Fruit fly (Drosophila melanogaster) whole organism, prepupa: ENCODE results near the gene CG33985.
A peak's percentile ranks its signal among the peaks of the same experiment; 100 is the strongest.

Experiments
- Blimp-1 ChIP-seq: fragments of 200-800 bp; sonication (Bioruptor generic); optimal IDR thresholded peaks from 3 replicates; lab custom pipeline; 2017; ENCODE audit warnings: missing biosample characterization, missing genetic modification characterization, mild to moderate bottlenecking, moderate library complexity, missing genetic modification reagents
- CG10631 ChIP-seq: fragments of 200-800 bp; sonication (Bioruptor generic); optimal IDR thresholded peaks from 2 replicates; lab custom pipeline; 2016; ENCODE audit warnings: missing biosample characterization, missing genetic modification characterization
- CG11762 ChIP-seq: fragments of 200-800 bp; sonication (Bioruptor generic); optimal IDR thresholded peaks from 3 replicates; lab custom pipeline; 2016; ENCODE audit warnings: missing biosample characterization, missing genetic modification characterization; ENCODE audit not compliant: insufficient read depth
- CG11902 ChIP-seq: fragments of 200-800 bp; sonication (Bioruptor generic); optimal IDR thresholded peaks from 3 replicates; lab custom pipeline; 2016; ENCODE audit warnings: missing biosample characterization, missing genetic modification characterization
- CG15336 ChIP-seq: fragments of 200-800 bp; sonication (Bioruptor generic); IDR thresholded peaks from 2 replicates; pipeline ENCODE4 v1.3.6; 2022; ENCODE audit warnings: missing biosample characterization, missing genetic modification characterization
- CG1621 ChIP-seq: fragments of 200-800 bp; sonication (Bioruptor generic); optimal IDR thresholded peaks from 3 replicates; lab custom pipeline; 2018; ENCODE audit warnings: missing biosample characterization, mild to moderate bottlenecking, missing genetic modification characterization
- CG16779 ChIP-seq: fragments of 200-800 bp; sonication (Bioruptor generic); optimal IDR thresholded peaks from 3 replicates; lab custom pipeline; 2017; ENCODE audit warnings: missing biosample characterization, mild to moderate bottlenecking, missing genetic modification characterization
- CG32006 ChIP-seq: fragments of 200-800 bp; sonication (Bioruptor generic); optimal IDR thresholded peaks from 3 replicates; lab custom pipeline; 2017; ENCODE audit warnings: missing biosample characterization, mild to moderate bottlenecking, missing genetic modification characterization
- CG34406 ChIP-seq: fragments of 200-800 bp; sonication (Bioruptor generic); optimal IDR thresholded peaks from 3 replicates; lab custom pipeline; 2016; ENCODE audit warnings: missing biosample characterization, missing genetic modification characterization
- CG3919 ChIP-seq: fragments of 200-800 bp; sonication (Bioruptor generic); optimal IDR thresholded peaks from 3 replicates; lab custom pipeline; 2016; ENCODE audit warnings: missing biosample characterization, missing genetic modification characterization
- CG4318 ChIP-seq: fragments of 200-800 bp; sonication (Bioruptor generic); optimal IDR thresholded peaks from 3 replicates; lab custom pipeline; 2017; ENCODE audit warnings: missing biosample characterization, mild to moderate bottlenecking, missing genetic modification characterization
- CG6163 ChIP-seq: fragments of 200-800 bp; sonication (Bioruptor generic); IDR thresholded peaks from 3 replicates; pipeline ENCODE4 v1.3.6; 2022; ENCODE audit warnings: missing biosample characterization, missing genetic modification characterization
- CG6792 ChIP-seq: fragments of 200-800 bp; sonication (Bioruptor generic); optimal IDR thresholded peaks from 3 replicates; lab custom pipeline; 2016; ENCODE audit warnings: missing biosample characterization, missing genetic modification characterization
- CG6808 ChIP-seq: fragments of 200-800 bp; sonication (Bioruptor generic); optimal IDR thresholded peaks from 3 replicates; lab custom pipeline; 2017; ENCODE audit warnings: missing biosample characterization, missing genetic modification characterization, mild to moderate bottlenecking, moderate library complexity, missing genetic modification reagents
- CG6854 ChIP-seq: fragments of 200-800 bp; sonication (Bioruptor generic); optimal IDR thresholded peaks from 2 replicates; lab custom pipeline; 2017; ENCODE audit warnings: missing biosample characterization, mild to moderate bottlenecking, missing genetic modification characterization
- CG7368 ChIP-seq: fragments of 200-800 bp; sonication (Bioruptor generic); optimal IDR thresholded peaks from 3 replicates; lab custom pipeline; 2016; ENCODE audit warnings: missing biosample characterization, missing genetic modification characterization
- CG8319 ChIP-seq: fragments of 200-800 bp; sonication (Bioruptor generic); optimal IDR thresholded peaks from 3 replicates; lab custom pipeline; 2016; ENCODE audit warnings: missing biosample characterization, missing genetic modification characterization
- CG8632 ChIP-seq: fragments of 200-800 bp; sonication (Bioruptor generic); optimal IDR thresholded peaks from 3 replicates; lab custom pipeline; 2016; ENCODE audit warnings: missing biosample characterization, missing genetic modification characterization
- Eip75B ChIP-seq: fragments of 200-800 bp; sonication (Bioruptor generic); optimal IDR thresholded peaks from 3 replicates; lab custom pipeline; 2016; ENCODE audit warnings: missing biosample characterization, missing genetic modification characterization
- Ets21C ChIP-seq: fragments of 200-800 bp; sonication (Bioruptor generic); optimal IDR thresholded peaks from 3 replicates; lab custom pipeline; 2016; ENCODE audit warnings: missing biosample characterization, missing genetic modification characterization
- Ets96B ChIP-seq: fragments of 200-800 bp; optimal IDR thresholded peaks from 2 replicates; lab custom pipeline; 2019; ENCODE audit warnings: missing biosample characterization, mild to moderate bottlenecking, missing genetic modification characterization, moderate library complexity
- Hr38 ChIP-seq: sonication (Bioruptor generic); optimal IDR thresholded peaks from 2 replicates; lab custom pipeline; 2016; ENCODE audit warnings: missing biosample characterization, missing genetic modification characterization
- Hr39 ChIP-seq: fragments of 200-800 bp; sonication (Bioruptor generic); optimal IDR thresholded peaks from 2 replicates; lab custom pipeline; 2016; ENCODE audit warnings: missing biosample characterization, missing genetic modification characterization
- Hr4 ChIP-seq: fragments of 200-800 bp; sonication (Bioruptor generic); optimal IDR thresholded peaks from 3 replicates; lab custom pipeline; 2016; ENCODE audit warnings: missing biosample characterization, missing genetic modification characterization
- Lpt ChIP-seq: fragments of 200-800 bp; sonication (Bioruptor generic); optimal IDR thresholded peaks from 3 replicates; lab custom pipeline; 2016; ENCODE audit warnings: missing biosample characterization, missing genetic modification characterization
- OdsH ChIP-seq: fragments of 200-800 bp; sonication (Bioruptor generic); optimal IDR thresholded peaks from 3 replicates; lab custom pipeline; 2016; ENCODE audit warnings: missing biosample characterization, missing genetic modification characterization
- Smox ChIP-seq: fragments of 200-800 bp; sonication (Bioruptor generic); optimal IDR thresholded peaks from 3 replicates; lab custom pipeline; 2016; ENCODE audit warnings: missing biosample characterization, missing genetic modification characterization
- Sox14 ChIP-seq: fragments of 200-800 bp; sonication (Bioruptor generic); optimal IDR thresholded peaks from 3 replicates; lab custom pipeline; 2016; ENCODE audit warnings: missing biosample characterization, missing genetic modification characterization
- Sox15 ChIP-seq: fragments of 200-800 bp; sonication (Bioruptor generic); optimal IDR thresholded peaks from 3 replicates; lab custom pipeline; 2016; ENCODE audit warnings: missing biosample characterization, missing genetic modification characterization
- achi ChIP-seq: fragments of 200-800 bp; sonication (Bioruptor generic); optimal IDR thresholded peaks from 3 replicates; lab custom pipeline; 2016; ENCODE audit warnings: missing biosample characterization, missing genetic modification characterization
- cyc ChIP-seq: fragments of 200-800 bp; sonication (Bioruptor generic); optimal IDR thresholded peaks from 3 replicates; lab custom pipeline; 2016; ENCODE audit warnings: missing biosample characterization, missing genetic modification characterization
- dac ChIP-seq: fragments of 200-800 bp; sonication (Bioruptor generic); optimal IDR thresholded peaks from 2 replicates; lab custom pipeline; 2017; ENCODE audit warnings: missing biosample characterization, mild to moderate bottlenecking, missing genetic modification characterization
- dsx ChIP-seq: fragments of 200-800 bp; optimal IDR thresholded peaks from 3 replicates; lab custom pipeline; 2019; ENCODE audit warnings: missing biosample characterization, mild to moderate bottlenecking, missing genetic modification characterization, moderate library complexity; ENCODE audit not compliant: poor library complexity, severe bottlenecking
- eg ChIP-seq: fragments of 200-800 bp; sonication (Bioruptor generic); IDR thresholded peaks from 3 replicates; pipeline ENCODE4 v1.3.6; 2022; ENCODE audit warnings: missing biosample characterization, missing genetic modification characterization
- fd59A ChIP-seq: fragments of 200-800 bp; sonication (Bioruptor generic); optimal IDR thresholded peaks from 2 replicates; lab custom pipeline; 2017; ENCODE audit warnings: missing biosample characterization, mild to moderate bottlenecking, missing genetic modification characterization, missing genetic modification reagents
- fd85E ChIP-seq: fragments of 200-800 bp; sonication (Bioruptor generic); optimal IDR thresholded peaks from 3 replicates; lab custom pipeline; 2016; ENCODE audit warnings: missing biosample characterization, missing genetic modification characterization
- fkh ChIP-seq: fragments of 200-800 bp; sonication (Bioruptor generic); optimal IDR thresholded peaks from 3 replicates; lab custom pipeline; 2017; ENCODE audit warnings: missing biosample characterization, mild to moderate bottlenecking, missing genetic modification characterization, moderate library complexity
- lz ChIP-seq: fragments of 200-800 bp; sonication (Bioruptor generic); optimal IDR thresholded peaks from 3 replicates; lab custom pipeline; 2016; ENCODE audit warnings: missing biosample characterization, missing genetic modification characterization
- net ChIP-seq: fragments of 200-800 bp; sonication (Bioruptor generic); optimal IDR thresholded peaks from 3 replicates; lab custom pipeline; 2016; ENCODE audit warnings: missing biosample characterization, missing genetic modification characterization
- pdm3 ChIP-seq: fragments of 200-800 bp; sonication (Bioruptor generic); optimal IDR thresholded peaks from 3 replicates; lab custom pipeline; 2016; ENCODE audit warnings: missing biosample characterization, missing genetic modification characterization
- salr ChIP-seq, 2 experiments: fragments of 200-800 bp; sonication (Bioruptor generic); optimal IDR thresholded peaks; 3 replicates each; lab custom pipeline; 2016 to 2018; ENCODE audit warnings: missing biosample characterization in 2 of 2, missing genetic modification characterization in 2 of 2, mild to moderate bottlenecking in 1 of 2
- spab ChIP-seq: fragments of 200-800 bp; sonication (Bioruptor generic); optimal IDR thresholded peaks from 2 replicates; lab custom pipeline; 2017; ENCODE audit warnings: missing biosample characterization, mild to moderate bottlenecking, missing genetic modification characterization, missing genetic modification reagents
- svp ChIP-seq: fragments of 200-800 bp; sonication (Bioruptor generic); peaks from one replicate; lab custom pipeline; 2016; ENCODE audit warnings: missing biosample characterization, missing genetic modification characterization
- topi ChIP-seq: fragments of 200-800 bp; sonication (Bioruptor generic); optimal IDR thresholded peaks from 3 replicates; lab custom pipeline; 2016; ENCODE audit warnings: missing biosample characterization, missing genetic modification characterization
- vri ChIP-seq: fragments of 200-800 bp; sonication (Bioruptor generic); optimal IDR thresholded peaks from 3 replicates; lab custom pipeline; 2016; ENCODE audit warnings: missing biosample characterization, mild to moderate bottlenecking, missing genetic modification characterization

Gene CG33985

dm6 chr3L:15533402-15534129 is 7.0 kb upstream of the CG33985 start (continued):
- TF ChIP-seq spab (GFP tag; lab: Kevin White, UChicago) (peak; percentile 55), CG7368 (GFP tag; lab: Kevin White, UChicago) (peak; percentile 73), fd59A (GFP tag; lab: Kevin White, UChicago) (peak; percentile 72), salr (GFP tag; optimal IDR thresholded peaks at IDR 0.05; lab: Kevin White, UChicago) (peak; percentile 25 to 31), CG15336 (GFP tag; lab: Robert Waterston, UW) (peak; percentile 74), pdm3 (GFP tag; lab: Kevin White, UChicago) (peak; percentile 78), topi (GFP tag; lab: Kevin White, UChicago) (peak; percentile 84), Hr38 (no peak), Hr4 (GFP tag; lab: Kevin White, UChicago) (peak; percentile 72), CG3919 (GFP tag; lab: Kevin White, UChicago) (peak; percentile 68), CG11902 (GFP tag; lab: Kevin White, UChicago) (peak; percentile 35), lz (GFP tag; lab: Kevin White, UChicago) (peak; percentile 76), CG6854 (peak; percentile 16), Hr39 (peak; percentile 89), fd85E (GFP tag; lab: Kevin White, UChicago) (no peak), cyc (GFP tag; lab: Kevin White, UChicago) (peak; percentile 84), eg (peak; percentile 39; the same call in 2 of the 3 replicates), Blimp-1 (GFP tag; lab: Kevin White, UChicago) (peak; percentile 52), svp (GFP tag; lab: Kevin White, UChicago) (peak; percentile 97), CG8632 (peak; percentile 31), Smox (GFP tag; lab: Kevin White, UChicago) (peak; percentile 78), CG32006 (GFP tag; lab: Kevin White, UChicago) (peak; percentile 69), achi (GFP tag; lab: Kevin White, UChicago) (peak; percentile 71), Ets21C (GFP tag; lab: Kevin White, UChicago) (peak; percentile 79), Eip75B (peak; percentile 82), vri (peak; percentile 82), dac (GFP tag; lab: Kevin White, UChicago) (peak; percentile 61)
- TF ChIP-seq, all 60 proteins: peak for 55

DNA sequence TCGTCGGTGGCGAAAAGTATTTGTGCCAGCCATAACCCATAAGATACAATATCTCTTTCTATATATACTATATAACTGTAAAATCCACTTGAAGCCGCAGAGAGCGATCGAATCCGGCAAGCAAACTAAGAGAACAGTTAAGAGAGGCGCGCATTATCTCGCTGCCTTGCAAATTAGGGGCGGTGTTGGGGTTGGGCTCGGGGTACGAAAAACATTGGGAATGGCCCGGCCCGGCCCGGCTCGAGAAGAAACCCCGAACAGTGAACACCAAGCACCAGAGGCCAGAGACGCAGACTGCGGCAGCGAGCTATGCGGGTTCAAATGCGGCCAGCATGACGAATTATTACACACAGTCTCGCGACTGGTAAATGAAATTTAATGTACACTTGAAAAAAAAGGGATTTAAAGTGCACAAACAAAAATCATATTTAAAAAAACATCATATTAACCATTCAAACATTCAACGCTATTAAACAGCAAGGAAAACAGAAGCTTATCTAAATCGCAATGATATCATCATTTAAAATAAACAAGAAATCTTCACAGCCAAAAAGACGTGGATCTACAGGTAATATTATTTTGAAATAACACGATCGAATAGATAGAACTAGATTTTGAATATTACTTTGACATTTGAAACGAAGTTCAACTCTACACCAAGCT is 5.9 kb upstream of the CG33985 start:
- peak; percentile 3 for TF ChIP-seq CG8319 (GFP tag; lab: Kevin White, UChicago)
- TF ChIP-seq lz (GFP tag; lab: Kevin White, UChicago) = peak; percentile 25
- no peak for TF ChIP-seq CG6792 (GFP tag; lab: Kevin White, UChicago)
- peak; percentile 55 for TF ChIP-seq vri
- peak; percentile 10 for TF ChIP-seq Ets96B
- peak; percentile 45 for TF ChIP-seq CG4318 (GFP tag; lab: Kevin White, UChicago)
- TF ChIP-seq CG32006 (GFP tag; lab: Kevin White, UChicago) = peak; percentile 68
- peak; percentile 44 for TF ChIP-seq CG11762
- TF ChIP-seq CG1621 (tag; lab: Kevin White, UChicago) = peak; percentile 53
- no peak for TF ChIP-seq CG8632
- no peak for TF ChIP-seq net (GFP tag; lab: Kevin White, UChicago)
- TF ChIP-seq CG3919 (GFP tag; lab: Kevin White, UChicago) = peak; percentile 66
- peak; percentile 42 for TF ChIP-seq Smox (GFP tag; lab: Kevin White, UChicago)
- TF ChIP-seq achi (GFP tag; lab: Kevin White, UChicago) = peak; percentile 11
- TF ChIP-seq Sox14 (GFP tag; lab: Kevin White, UChicago) = peak; percentile 21
- no peak for TF ChIP-seq CG16779 (tag; lab: Kevin White, UChicago)
- TF ChIP-seq Hr38 = no peak
- TF ChIP-seq fkh (GFP tag; lab: Kevin White, UChicago) = no peak
- peak; percentile 31 for TF ChIP-seq Lpt
- TF ChIP-seq OdsH = peak; percentile 1
- no peak for TF ChIP-seq CG15336 (GFP tag; lab: Robert Waterston, UW)
- TF ChIP-seq CG34406 (GFP tag; lab: Kevin White, UChicago) = no peak
- peak; percentile 52 for TF ChIP-seq spab (GFP tag; lab: Kevin White, UChicago)
- peak; percentile 68 for TF ChIP-seq CG6163 (GFP tag; lab: Robert Waterston, UW)
- TF ChIP-seq fd59A (GFP tag; lab: Kevin White, UChicago) = no peak
- no peak for TF ChIP-seq dac (GFP tag; lab: Kevin White, UChicago)
- peak; percentile 27 for TF ChIP-seq Ets21C (GFP tag; lab: Kevin White, UChicago)
- TF ChIP-seq pdm3 (GFP tag; lab: Kevin White, UChicago) = peak; percentile 41
- TF ChIP-seq dsx = peak; percentile 30
- peak; percentile 49 for TF ChIP-seq CG10631 (GFP tag; lab: Kevin White, UChicago)
- no peak for TF ChIP-seq CG6808
- TF ChIP-seq CG6854 = peak; percentile 56
- no peak for TF ChIP-seq Sox15 (GFP tag; lab: Kevin White, UChicago)
